Worm (Caenorhabditis elegans): Measurements from ENCODE around the gene ztf-16.

DNA sequence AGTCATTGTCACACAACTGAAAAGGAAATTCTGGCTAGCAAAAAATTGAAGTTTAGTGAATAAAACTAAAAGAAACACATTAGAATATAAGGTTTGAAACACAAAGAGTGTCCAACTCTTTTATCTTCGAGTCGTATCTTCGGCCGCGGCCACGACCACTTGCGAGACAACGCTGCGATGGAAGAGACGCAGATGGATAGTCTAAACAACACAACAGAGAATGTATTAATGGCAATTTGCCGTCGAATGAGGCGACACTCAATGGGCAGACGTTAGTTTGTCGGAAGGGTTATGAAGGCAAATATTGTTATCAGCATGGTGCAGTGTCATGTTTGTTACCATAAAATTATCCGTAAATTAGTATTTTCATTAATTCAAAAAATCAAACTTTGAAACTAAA lies 41.7 kb upstream of the ztf-16 start, which contains the start of gene F39C12.1:
- TF ChIP-seq ceh-63 (GFP tag; optimal IDR thresholded peaks at IDR 0.05) = no peak
- no peak for TF ChIP-seq nhr-11 (tag; optimal IDR thresholded peaks at IDR 0.05)
- TF ChIP-seq aly-2 (tag; optimal IDR thresholded peaks at IDR 0.05) = no peak
- no peak for TF ChIP-seq ztf-4 (tag; optimal IDR thresholded peaks at IDR 0.05)
- no peak for TF ChIP-seq unc-30 (tag; optimal IDR thresholded peaks at IDR 0.05)
- no peak for TF ChIP-seq Y116A8C.19 (tag; optimal IDR thresholded peaks at IDR 0.05; ENCODE audit: borderline replicate concordance)
- TF ChIP-seq unc-62 (GFP tag; optimal IDR thresholded peaks at IDR 0.05) = no peak
- no peak for TF ChIP-seq nhr-77 (tag; optimal IDR thresholded peaks at IDR 0.05)

Data from whole organism, L1 larva.